Fruit fly (Drosophila melanogaster): ENCODE results near the gene CG7824.

Gene CG7824

dm6 chr3R:29903775-29904356 lies 45.1 kb upstream of the CG7824 start, which contains the start of gene CG15517 (continued):
- TF ChIP-seq CG17328 (GFP tag; IDR thresholded peaks at IDR 0.05) (no peak), ind (GFP tag; optimal IDR thresholded peaks at IDR 0.05) (no peak), CG8388 (GFP tag; optimal IDR thresholded peaks at IDR 0.05) (no peak), CG10462 (GFP tag; optimal IDR thresholded peaks at IDR 0.05) (no peak), CG12299 (tag; optimal IDR thresholded peaks at IDR 0.05) (no peak), E2f2 (GFP tag; IDR thresholded peaks at IDR 0.05) (0 out of 2 replicates have a peak, but pooled peaks have one; percentile 18), sna (GFP tag; IDR thresholded peaks at IDR 0.05; ENCODE audit: partially characterized antibody) (no peak), CoRest (tag; optimal IDR thresholded peaks at IDR 0.05) (peak; percentile 45), CG6175 (GFP tag; IDR thresholded peaks at IDR 0.05) (no peak), CG16815 (GFP tag; optimal IDR thresholded peaks at IDR 0.05) (no peak), Atf-2 (GFP tag; optimal IDR thresholded peaks at IDR 0.05) (no peak), Rfx (GFP tag; IDR thresholded peaks at IDR 0.05) (0 out of 2 replicates have a peak, but pooled peaks have one; percentile 30), CG14965 (GFP tag; optimal IDR thresholded peaks at IDR 0.05; ENCODE audit: borderline replicate concordance) (no peak), C15 (GFP tag; IDR thresholded peaks at IDR 0.05) (no peak), CG11085 (GFP tag; IDR thresholded peaks at IDR 0.05) (no peak), sc (optimal IDR thresholded peaks at IDR 0.05) (no peak), sc (GFP tag; optimal IDR thresholded peaks at IDR 0.05) (no peak), CG14441 (GFP tag; IDR thresholded peaks at IDR 0.05) (no peak), CG43689 (GFP tag; IDR thresholded peaks at IDR 0.05) (no peak), rib (GFP tag; IDR thresholded peaks at IDR 0.05) (no peak), ssp (GFP tag; IDR thresholded peaks at IDR 0.05) (no peak), en (GFP tag; optimal IDR thresholded peaks at IDR 0.05) (no peak), nmo (GFP tag; optimal IDR thresholded peaks at IDR 0.05) (peak; percentile 21), gsb (GFP tag; IDR thresholded peaks at IDR 0.05) (no peak), slbo (GFP tag; IDR thresholded peaks at IDR 0.05) (peak; percentile 55), CG1024 (GFP tag; IDR thresholded peaks at IDR 0.05) (no peak), ATbp (GFP tag; optimal IDR thresholded peaks at IDR 0.05) (no peak), CG17829 (tag; optimal IDR thresholded peaks at IDR 0.05) (peak; percentile 30), CG1233 (GFP tag; optimal IDR thresholded peaks at IDR 0.05) (no peak), sug (tag; optimal IDR thresholded peaks at IDR 0.05) (peak; percentile 12), CG5180 (GFP tag; optimal IDR thresholded peaks at IDR 0.05) (no peak), CG4360 (GFP tag; IDR thresholded peaks at IDR 0.05) (no peak), CG13894 (tag; optimal IDR thresholded peaks at IDR 0.05) (peak; percentile 3), ranshi (GFP tag; IDR thresholded peaks at IDR 0.05) (no peak), CG10565 (GFP tag; optimal IDR thresholded peaks at IDR 0.05) (no peak), Lpt (GFP tag; optimal IDR thresholded peaks at IDR 0.05) (no peak), Sry-β (GFP tag; optimal IDR thresholded peaks at IDR 0.05) (no peak), Stat92E (GFP tag; optimal IDR thresholded peaks at IDR 0.05) (no peak), ems (GFP tag; optimal IDR thresholded peaks at IDR 0.05) (no peak), CG4820 (GFP tag; optimal IDR thresholded peaks at IDR 0.05) (no peak), CG8281 (tag; optimal IDR thresholded peaks at IDR 0.05) (no peak), CG16863 (GFP tag; optimal IDR thresholded peaks at IDR 0.05) (no peak), twi (tag; optimal IDR thresholded peaks at IDR 0.05) (no peak), CG6689 (GFP tag; IDR thresholded peaks at IDR 0.05) (no peak), CG16813 (GFP tag; IDR thresholded peaks at IDR 0.05; ENCODE audit: partially characterized antibody) (peak; percentile 58), Bdp1 (GFP tag; optimal IDR thresholded peaks at IDR 0.05) (no peak), CG33557 (GFP tag; optimal IDR thresholded peaks at IDR 0.05) (no peak), Trl (optimal IDR thresholded peaks at IDR 0.05) (no peak), Trl (GFP tag; optimal IDR thresholded peaks at IDR 0.05) (no peak), CG10431 (GFP tag; optimal IDR thresholded peaks at IDR 0.05) (no peak)
